Fruit fly (Drosophila melanogaster): ENCODE results near the gene CG1486.

- TF ChIP-seq CG8478 (optimal IDR thresholded peaks at IDR 0.05) (no peak), CTCF (optimal IDR thresholded peaks at IDR 0.05) (no peak)
Observed at dm6 chrX:21375595-21376047, 51.8 kb downstream of the CG1486 start.
